Worm (Caenorhabditis elegans) whole organism, early embryonic: Measurements from ENCODE around the gene Y51A2D.13.

Experiments used
- B0310.2 ChIP-seq: sonication (generic microtip); optimal IDR thresholded peaks from 2 replicates; lab custom pipeline; 2016; ENCODE audit warnings: mild to moderate bottlenecking, missing genetic modification characterization, missing compliant biosample characterization
- F13C5.2 ChIP-seq: sonication (generic microtip); optimal IDR thresholded peaks from 2 replicates; lab custom pipeline; 2017; ENCODE audit warnings: mild to moderate bottlenecking, missing genetic modification characterization, inconsistent platforms, missing compliant biosample characterization
- aly-1 ChIP-seq: sonication (generic microtip); optimal IDR thresholded peaks from 2 replicates; lab custom pipeline; 2016; ENCODE audit warnings: missing genetic modification characterization, missing compliant biosample characterization
- ama-1 ChIP-seq: fragments of 150-350 bp; optimal IDR thresholded peaks from 2 replicates; lab custom pipeline; 2014
- ceh-13 ChIP-seq: fragments of 200-800 bp; sonication (Bioruptor generic); optimal IDR thresholded peaks from 2 replicates; lab custom pipeline; 2018; ENCODE audit warnings: mild to moderate bottlenecking, missing genetic modification characterization, missing compliant biosample characterization
- ceh-36 ChIP-seq: sonication (generic microtip); optimal IDR thresholded peaks from 2 replicates; lab custom pipeline; 2016; ENCODE audit warnings: missing genetic modification characterization, inconsistent platforms, missing compliant biosample characterization
- ets-7 ChIP-seq: sonication (generic microtip); optimal IDR thresholded peaks from 2 replicates; lab custom pipeline; 2016; ENCODE audit warnings: missing genotype, missing genetic modification characterization, missing compliant biosample characterization
- flt-1 ChIP-seq: fragments of 200-800 bp; sonication (Bioruptor generic); IDR thresholded peaks from 2 replicates; pipeline ENCODE4 v1.3.6; 2022; ENCODE audit warnings: missing genetic modification characterization, missing compliant biosample characterization
- hmbx-1 ChIP-seq: sonication (generic microtip); optimal IDR thresholded peaks from 2 replicates; lab custom pipeline; 2016; ENCODE audit warnings: mild to moderate bottlenecking, missing genetic modification characterization, missing compliant biosample characterization
- hmg-4 ChIP-seq: fragments of 200-800 bp; sonication (Bioruptor generic); optimal IDR thresholded peaks from 2 replicates; lab custom pipeline; 2018; ENCODE audit warnings: mild to moderate bottlenecking, missing genetic modification characterization, missing compliant biosample characterization
- hnd-1 ChIP-seq: sonication (generic microtip); optimal IDR thresholded peaks from 2 replicates; lab custom pipeline; 2016; ENCODE audit warnings: missing genetic modification characterization, missing compliant biosample characterization
- pes-1 ChIP-seq: fragments of 200-800 bp; sonication (Bioruptor generic); IDR thresholded peaks from 2 replicates; pipeline ENCODE4 v1.3.6; 2022; ENCODE audit warnings: missing genetic modification reagents, missing genetic modification characterization, missing compliant biosample characterization
- scrt-1 ChIP-seq: fragments of 200-800 bp; sonication (Bioruptor generic); IDR thresholded peaks from 2 replicates; pipeline ENCODE4 v1.3.6; 2022; ENCODE audit warnings: missing genetic modification characterization, missing compliant biosample characterization
- sea-1 ChIP-seq: fragments of 200-800 bp; sonication (Bioruptor generic); conservative IDR thresholded peaks from 2 replicates; pipeline ENCODE4 v1.3.6; 2022; ENCODE audit warnings: missing genetic modification characterization, missing compliant biosample characterization
- tbx-11 ChIP-seq: fragments of 200-800 bp; sonication (Bioruptor generic); IDR thresholded peaks from 2 replicates; pipeline ENCODE4 v1.3.6; 2022; ENCODE audit warnings: missing genetic modification characterization, missing compliant biosample characterization
- tbx-37 ChIP-seq: fragments of 200-800 bp; sonication (Bioruptor generic); conservative IDR thresholded peaks from 2 replicates; pipeline ENCODE4 v1.3.6; 2022; ENCODE audit warnings: missing genetic modification reagents, missing genetic modification characterization, missing compliant biosample characterization
- tra-4 ChIP-seq: sonication (generic microtip); optimal IDR thresholded peaks from 2 replicates; lab custom pipeline; 2017; ENCODE audit warnings: missing genetic modification characterization, missing compliant biosample characterization

The Y51A2D.13 gene

DNA sequence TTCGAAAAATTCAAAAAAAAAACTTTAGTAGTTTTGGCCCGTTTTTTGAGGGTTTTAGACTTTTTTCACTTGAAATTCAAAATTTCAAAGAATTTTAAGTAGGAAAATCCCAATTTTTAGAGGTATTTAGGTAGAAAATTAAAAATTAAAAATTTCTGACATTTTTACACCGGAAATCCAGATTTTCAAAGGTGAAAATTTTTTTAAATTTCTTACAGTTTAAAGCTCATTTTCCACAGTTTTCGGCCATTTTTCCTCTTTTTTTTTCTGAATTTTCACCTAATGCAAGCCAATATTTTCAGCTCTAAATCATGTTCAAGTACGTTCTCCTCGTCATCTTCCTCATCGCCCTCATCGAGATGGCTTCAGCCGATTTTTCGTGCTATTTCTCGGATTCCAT is 2.8 kb upstream of the Y51A2D.13 start, which contains the start of gene txt-14:
Gene txt-14, plus strand, starts transcription at position 301 of the 400 bp plus-strand sequence.
- no peak for TF ChIP-seq ceh-13 (GFP tag; lab: Kevin White, UChicago)
- TF ChIP-seq flt-1, result no peak
- TF ChIP-seq sea-1 (GFP tag; lab: Robert Waterston, UW), result no peak
- no peak for TF ChIP-seq tbx-37 (GFP tag; lab: Robert Waterston, UW)
- TF ChIP-seq ets-7 (tag; lab: Kevin White, UChicago), result no peak
- TF ChIP-seq scrt-1, result no peak
- no peak for TF ChIP-seq B0310.2 (tag; lab: Kevin White, UChicago)
- TF ChIP-seq hnd-1 (tag; lab: Kevin White, UChicago), result no peak
- no peak for TF ChIP-seq ama-1 (lab: Kevin White, UChicago)
- TF ChIP-seq hmbx-1 (tag; lab: Kevin White, UChicago), result no peak
- no peak for TF ChIP-seq hmg-4 (GFP tag; lab: Kevin White, UChicago)
- TF ChIP-seq tra-4 (tag; lab: Kevin White, UChicago), result no peak
- TF ChIP-seq tbx-11 (GFP tag; lab: Robert Waterston, UW), result no peak
- TF ChIP-seq aly-1 (tag; lab: Kevin White, UChicago), result no peak
- TF ChIP-seq ceh-36 (tag; lab: Kevin White, UChicago), result no peak

DNA sequence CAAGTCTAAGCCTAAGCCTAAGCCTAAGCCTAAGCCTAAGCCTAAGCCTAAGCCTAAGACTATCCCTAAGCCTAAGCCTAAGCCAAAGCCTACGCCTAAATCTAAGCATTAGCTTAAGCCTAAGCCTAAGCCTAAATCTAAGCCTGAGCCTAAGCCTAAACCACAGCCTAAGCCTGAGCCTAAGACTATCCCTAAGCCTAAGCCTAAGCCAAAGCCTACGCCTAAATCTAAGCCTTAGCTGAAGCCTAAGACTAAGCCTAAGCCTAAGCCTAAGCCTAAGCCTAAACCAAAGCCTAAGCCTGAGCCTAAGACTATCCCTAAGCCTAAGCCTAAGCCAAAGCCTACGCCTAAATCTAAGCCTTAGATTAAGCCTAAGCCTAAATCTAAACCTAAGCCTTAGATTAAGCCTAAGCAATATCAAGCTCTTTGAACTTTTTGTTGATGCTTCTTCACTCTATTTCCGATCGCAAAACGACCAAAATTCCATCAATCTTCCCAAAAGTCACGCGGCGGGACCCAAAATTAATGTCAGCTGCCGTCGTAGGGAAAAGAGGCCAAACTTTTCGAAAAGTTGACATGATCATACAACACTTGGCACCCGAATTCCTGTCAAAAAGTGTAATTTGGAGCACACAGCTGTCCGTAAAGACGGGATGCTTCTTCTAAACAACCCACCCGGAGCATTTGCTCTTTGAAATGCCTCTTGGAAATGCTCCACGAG is 2.0 kb upstream of the Y51A2D.13 start:
- TF ChIP-seq ceh-36 (tag; lab: Kevin White, UChicago) (peak; percentile 84), sea-1 (GFP tag; lab: Robert Waterston, UW) (no peak), hmbx-1 (tag; lab: Kevin White, UChicago) (no peak), B0310.2 (tag; lab: Kevin White, UChicago) (no peak), aly-1 (tag; lab: Kevin White, UChicago) (no peak)

DNA sequence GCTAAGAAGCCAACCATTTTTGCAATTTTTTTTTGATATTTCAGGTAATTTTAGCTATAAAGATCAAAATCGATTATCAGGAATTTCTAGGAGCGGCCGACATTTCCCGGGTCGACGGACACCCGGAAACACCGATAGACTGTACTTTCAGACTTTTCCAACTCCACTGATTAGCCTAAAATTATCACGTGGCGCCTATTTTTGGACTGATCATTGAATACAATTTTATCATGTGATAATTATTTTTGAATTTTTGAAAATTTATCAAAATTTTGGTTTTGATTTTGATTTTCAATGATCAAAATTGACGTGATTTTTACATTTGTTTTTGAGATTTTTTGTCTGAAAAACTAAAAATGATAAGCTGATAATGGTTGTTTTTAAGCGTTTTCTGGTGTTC is 1.3 kb downstream of the Y51A2D.13 start:
- TF ChIP-seq hmbx-1 (tag; lab: Kevin White, UChicago), result no peak
- TF ChIP-seq ama-1 (lab: Kevin White, UChicago), result no peak
- no peak for TF ChIP-seq hmg-4 (GFP tag; lab: Kevin White, UChicago)
- TF ChIP-seq ceh-13 (GFP tag; lab: Kevin White, UChicago), result no peak
- no peak for TF ChIP-seq flt-1

DNA sequence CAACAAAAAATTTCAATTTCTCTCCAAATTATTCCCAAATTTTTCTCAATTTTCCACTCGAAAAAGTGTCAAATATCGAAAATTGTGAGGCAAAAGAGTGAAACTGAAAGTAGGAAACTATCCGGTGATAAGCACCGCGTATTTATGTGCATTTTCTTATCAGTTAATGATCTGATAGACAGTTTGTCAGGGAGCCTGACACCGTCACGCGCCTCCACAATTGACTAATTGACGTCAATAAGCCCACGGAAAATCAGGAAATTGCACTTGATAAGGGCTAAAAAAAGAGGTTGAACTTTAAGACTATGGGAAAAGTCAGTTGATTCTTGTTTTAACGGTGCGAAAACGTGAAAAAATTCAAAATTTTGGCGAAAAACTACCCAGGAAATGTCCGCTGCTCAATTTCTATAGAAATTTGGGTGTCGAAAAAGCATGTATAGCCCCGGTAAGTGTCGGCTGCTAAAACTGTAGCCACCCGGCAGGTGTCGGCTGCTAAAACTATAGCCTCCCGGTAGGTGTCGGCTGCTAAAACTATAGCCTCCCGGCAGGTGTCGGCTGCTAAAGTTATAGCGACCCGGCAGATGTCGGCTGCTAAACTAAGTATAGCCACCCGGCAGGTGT is 2.0 kb downstream of the Y51A2D.13 start:
- TF ChIP-seq flt-1, result no peak
- no peak for TF ChIP-seq hmbx-1 (tag; lab: Kevin White, UChicago)
- TF ChIP-seq ceh-36 (tag; lab: Kevin White, UChicago), result no peak
- TF ChIP-seq B0310.2 (tag; lab: Kevin White, UChicago), result no peak

DNA sequence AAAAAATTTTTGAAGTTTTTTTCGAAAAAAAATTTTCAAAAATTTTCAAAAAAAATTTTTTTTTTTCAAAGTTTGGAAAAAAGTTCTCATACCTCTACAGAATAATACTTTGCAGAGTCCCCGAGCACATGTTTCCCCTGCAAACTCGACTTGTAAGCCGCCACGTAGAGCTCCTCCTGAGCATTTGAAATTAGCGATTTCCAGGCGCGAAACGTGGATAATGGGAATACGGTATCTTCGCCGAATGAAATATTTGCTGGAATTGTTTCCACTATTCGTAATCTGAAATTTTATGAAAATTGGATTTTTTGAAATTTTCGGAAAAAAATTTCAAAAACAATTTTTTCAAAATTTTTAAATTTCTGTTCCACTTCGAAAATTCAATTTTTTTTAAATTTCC is 3.5 kb downstream of the Y51A2D.13 start:
- no peak for TF ChIP-seq flt-1
- TF ChIP-seq B0310.2 (tag; lab: Kevin White, UChicago), result no peak
- no peak for TF ChIP-seq ets-7 (tag; lab: Kevin White, UChicago)
- TF ChIP-seq tra-4 (tag; lab: Kevin White, UChicago), result no peak
- no peak for TF ChIP-seq ceh-13 (GFP tag; lab: Kevin White, UChicago)
- no peak for TF ChIP-seq pes-1 (GFP tag; lab: Robert Waterston, UW)
- no peak for TF ChIP-seq F13C5.2 (tag; lab: Kevin White, UChicago)
- no peak for TF ChIP-seq scrt-1
- TF ChIP-seq ceh-36 (tag; lab: Kevin White, UChicago), result no peak
- no peak for TF ChIP-seq ama-1 (lab: Kevin White, UChicago)
- no peak for TF ChIP-seq hmg-4 (GFP tag; lab: Kevin White, UChicago)
- no peak for TF ChIP-seq sea-1 (GFP tag; lab: Robert Waterston, UW)
- TF ChIP-seq aly-1 (tag; lab: Kevin White, UChicago), result no peak
- no peak for TF ChIP-seq tbx-37 (GFP tag; lab: Robert Waterston, UW)

DNA sequence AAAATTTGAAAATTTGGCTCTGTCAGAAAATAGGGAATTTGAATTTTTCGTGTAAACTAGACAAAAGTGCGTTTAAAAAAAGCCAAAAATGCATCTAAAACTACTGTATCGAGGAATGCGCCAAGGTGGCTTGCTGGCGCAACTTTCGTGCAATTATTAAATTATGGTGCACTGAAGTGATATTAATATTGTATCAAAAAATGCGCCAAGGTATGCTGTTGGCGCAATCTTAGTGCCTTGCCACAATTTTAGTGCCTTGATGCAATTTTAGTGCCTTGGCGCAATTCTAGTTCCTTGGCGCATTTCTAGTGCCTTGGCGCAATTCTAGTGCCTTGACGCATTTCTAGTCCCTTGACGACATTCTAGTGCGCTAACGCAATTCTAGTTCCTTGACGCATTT is 4.5 kb downstream of the Y51A2D.13 start:
- no peak for TF ChIP-seq flt-1
- no peak for TF ChIP-seq tbx-37 (GFP tag; lab: Robert Waterston, UW)

DNA sequence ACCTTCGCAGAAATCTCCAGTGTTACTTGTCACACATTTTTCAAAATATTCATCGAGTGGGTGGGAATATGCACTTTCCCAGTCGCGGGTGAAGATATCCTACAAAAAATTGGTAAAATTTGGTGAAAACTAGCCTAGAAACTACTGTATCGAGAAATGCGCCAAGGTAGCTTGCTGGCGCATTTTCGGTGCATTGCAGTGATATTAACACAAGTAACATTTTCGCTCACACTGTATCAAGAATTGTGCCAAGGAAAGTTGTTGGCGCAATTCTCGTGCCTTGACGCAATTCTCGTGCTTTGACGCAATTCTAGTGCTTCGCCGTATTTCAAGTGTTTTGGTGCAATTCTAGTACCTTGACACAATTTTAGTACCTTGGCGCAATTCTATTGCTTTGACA is 6.4 kb downstream of the Y51A2D.13 start:
- TF ChIP-seq scrt-1, result no peak
- no peak for TF ChIP-seq flt-1
- TF ChIP-seq sea-1 (GFP tag; lab: Robert Waterston, UW), result no peak
- no peak for TF ChIP-seq hmg-4 (GFP tag; lab: Kevin White, UChicago)
- TF ChIP-seq F13C5.2 (tag; lab: Kevin White, UChicago), result no peak
- TF ChIP-seq pes-1 (GFP tag; lab: Robert Waterston, UW), result no peak
- TF ChIP-seq tbx-37 (GFP tag; lab: Robert Waterston, UW), result no peak
- no peak for TF ChIP-seq ama-1 (lab: Kevin White, UChicago)
- no peak for TF ChIP-seq B0310.2 (tag; lab: Kevin White, UChicago)
- no peak for TF ChIP-seq tbx-11 (GFP tag; lab: Robert Waterston, UW)
- TF ChIP-seq ets-7 (tag; lab: Kevin White, UChicago), result no peak
- TF ChIP-seq hmbx-1 (tag; lab: Kevin White, UChicago), result no peak
- TF ChIP-seq ceh-36 (tag; lab: Kevin White, UChicago), result no peak
- no peak for TF ChIP-seq aly-1 (tag; lab: Kevin White, UChicago)
- no peak for TF ChIP-seq tra-4 (tag; lab: Kevin White, UChicago)
- TF ChIP-seq hnd-1 (tag; lab: Kevin White, UChicago), result no peak
- TF ChIP-seq ceh-13 (GFP tag; lab: Kevin White, UChicago), result no peak
